Fruit fly (Drosophila melanogaster): Measurements from ENCODE around the gene CG4593.

Gene CG4593

dm6 chrX:7001135-7001769, 12.4 kb upstream of the CG4593 start:
- TF ChIP-seq fru (GFP tag; optimal IDR thresholded peaks at IDR 0.05): peak; percentile 50
- TF ChIP-seq dl (GFP tag; optimal IDR thresholded peaks at IDR 0.05; ENCODE audit: insufficient read depth in 1 of 2, partially characterized antibody in 2 of 2): no peak
- no peak for TF ChIP-seq sv (GFP tag; optimal IDR thresholded peaks at IDR 0.05)
- TF ChIP-seq rgr (GFP tag; optimal IDR thresholded peaks at IDR 0.05): peak; percentile 72
- peak; percentile 48 for TF ChIP-seq brk (GFP tag; optimal IDR thresholded peaks at IDR 0.05)
- TF ChIP-seq Sp1 (GFP tag; optimal IDR thresholded peaks at IDR 0.05): peak; percentile 50
- TF ChIP-seq psq (GFP tag; optimal IDR thresholded peaks at IDR 0.05): peak; percentile 54
- TF ChIP-seq CrebA (GFP tag; optimal IDR thresholded peaks at IDR 0.05; ENCODE audit: borderline replicate concordance): no peak
- peak; percentile 65 for TF ChIP-seq HLH106 (tag; optimal IDR thresholded peaks at IDR 0.05)
- TF ChIP-seq dmrt93B (GFP tag; optimal IDR thresholded peaks at IDR 0.05): peak; percentile 32
- no peak for TF ChIP-seq Dif (GFP tag; optimal IDR thresholded peaks at IDR 0.05; ENCODE audit: partially characterized antibody)
- no peak for TF ChIP-seq CG9705 (GFP tag; optimal IDR thresholded peaks at IDR 0.05)
- no peak for TF ChIP-seq lola (GFP tag; optimal IDR thresholded peaks at IDR 0.05)
- no peak for TF ChIP-seq CG32264 (GFP tag; optimal IDR thresholded peaks at IDR 0.05)
- no peak for TF ChIP-seq Myc (optimal IDR thresholded peaks at IDR 0.05)
- no peak for TF ChIP-seq Mio (GFP tag; optimal IDR thresholded peaks at IDR 0.05)
- no peak for TF ChIP-seq Vsx2 (GFP tag; optimal IDR thresholded peaks at IDR 0.05; ENCODE audit: partially characterized antibody)
- TF ChIP-seq OdsH (GFP tag; optimal IDR thresholded peaks at IDR 0.05): peak; percentile 64
- TF ChIP-seq N (GFP tag; optimal IDR thresholded peaks at IDR 0.05): no peak
- TF ChIP-seq GATAd (GFP tag; optimal IDR thresholded peaks at IDR 0.05): no peak
- TF ChIP-seq dsf (GFP tag; optimal IDR thresholded peaks at IDR 0.05; ENCODE audit: borderline replicate concordance): no peak
- no peak for TF ChIP-seq Hr78 (GFP tag; optimal IDR thresholded peaks at IDR 0.05)
- TF ChIP-seq ey (GFP tag; optimal IDR thresholded peaks at IDR 0.05): peak; percentile 38
- TF ChIP-seq woc (GFP tag; optimal IDR thresholded peaks at IDR 0.05): peak; percentile 57
- peak; percentile 57 for TF ChIP-seq sage (GFP tag; optimal IDR thresholded peaks at IDR 0.05)
- no peak for TF ChIP-seq Abd-B (GFP tag; optimal IDR thresholded peaks at IDR 0.05)
- TF ChIP-seq tai (GFP tag; optimal IDR thresholded peaks at IDR 0.05): no peak
- TF ChIP-seq Hr83 (GFP tag; optimal IDR thresholded peaks at IDR 0.05; ENCODE audit: poor library complexity, severe bottlenecking): no peak
- TF ChIP-seq Dfd (GFP tag; optimal IDR thresholded peaks at IDR 0.05): no peak
- TF ChIP-seq h (GFP tag; optimal IDR thresholded peaks at IDR 0.05): peak; percentile 76
- TF ChIP-seq Jra (GFP tag; optimal IDR thresholded peaks at IDR 0.05): no peak
- no peak for TF ChIP-seq pan (optimal IDR thresholded peaks at IDR 0.05)
- TF ChIP-seq br (GFP tag; optimal IDR thresholded peaks at IDR 0.05): peak; percentile 64
- TF ChIP-seq usp (GFP tag; optimal IDR thresholded peaks at IDR 0.05): no peak
- TF ChIP-seq foxo (GFP tag; optimal IDR thresholded peaks at IDR 0.05): peak in 1 of 2 experiments; percentile 53
- no peak for TF ChIP-seq Rel (GFP tag; optimal IDR thresholded peaks at IDR 0.05)
- no peak for TF ChIP-seq Rel (tag; optimal IDR thresholded peaks at IDR 0.05)
- no peak for TF ChIP-seq jim (GFP tag; optimal IDR thresholded peaks at IDR 0.05)
- TF ChIP-seq Hnf4 (GFP tag; optimal IDR thresholded peaks at IDR 0.05): peak; percentile 46

DNA sequence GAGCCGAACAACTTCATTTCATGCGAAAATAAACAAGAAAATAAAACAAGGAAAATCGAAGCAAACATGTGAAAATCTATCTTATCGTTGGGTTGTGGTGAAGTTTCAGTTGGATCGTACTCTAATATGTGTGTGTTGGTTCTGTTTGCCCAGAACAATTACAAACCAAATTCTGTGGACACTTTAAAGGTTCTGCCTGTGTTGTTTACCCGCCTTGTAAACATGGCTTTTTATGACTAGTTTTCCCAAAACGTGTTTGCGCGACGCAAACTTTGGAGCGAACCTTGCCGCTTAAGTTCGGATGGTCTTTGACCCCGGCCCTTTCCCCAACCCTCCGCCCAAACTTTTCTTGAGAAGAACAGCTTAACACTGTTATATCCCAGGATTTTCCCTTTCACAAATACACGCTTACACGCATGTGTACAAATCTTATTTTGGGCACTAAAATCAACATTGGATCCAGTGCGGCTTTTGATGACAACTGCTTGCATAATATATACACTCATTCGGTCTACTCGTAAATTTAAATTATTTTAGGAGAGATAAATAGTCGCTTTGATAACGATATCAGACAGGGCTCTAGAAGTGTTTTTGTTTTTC, 9.5 kb upstream of the CG4593 start:
- TF ChIP-seq woc (GFP tag; optimal IDR thresholded peaks at IDR 0.05) (no peak), rgr (GFP tag; optimal IDR thresholded peaks at IDR 0.05) (peak; percentile 5), sv (GFP tag; optimal IDR thresholded peaks at IDR 0.05) (peak; percentile 56)

dm6 chrX:7005444-7005843, 8.2 kb upstream of the CG4593 start:
- TF ChIP-seq sage (GFP tag; optimal IDR thresholded peaks at IDR 0.05) (no peak), Hnf4 (GFP tag; optimal IDR thresholded peaks at IDR 0.05) (no peak), lola (GFP tag; optimal IDR thresholded peaks at IDR 0.05) (no peak), Sp1 (GFP tag; optimal IDR thresholded peaks at IDR 0.05) (no peak), Abd-B (GFP tag; optimal IDR thresholded peaks at IDR 0.05) (no peak), CrebA (GFP tag; optimal IDR thresholded peaks at IDR 0.05; ENCODE audit: borderline replicate concordance) (no peak), Hr83 (GFP tag; optimal IDR thresholded peaks at IDR 0.05; ENCODE audit: poor library complexity, severe bottlenecking) (no peak), Jra (GFP tag; optimal IDR thresholded peaks at IDR 0.05) (no peak), Mio (GFP tag; optimal IDR thresholded peaks at IDR 0.05) (no peak), brk (GFP tag; optimal IDR thresholded peaks at IDR 0.05) (no peak), foxo (GFP tag; optimal IDR thresholded peaks at IDR 0.05) (no peak), N (GFP tag; optimal IDR thresholded peaks at IDR 0.05) (no peak), fru (GFP tag; optimal IDR thresholded peaks at IDR 0.05) (no peak), pan (optimal IDR thresholded peaks at IDR 0.05) (no peak), Hr78 (GFP tag; optimal IDR thresholded peaks at IDR 0.05) (no peak), psq (GFP tag; optimal IDR thresholded peaks at IDR 0.05) (no peak)

All from whole organism, wandering third instar larva.